Fruit fly (Drosophila melanogaster): Measurements from ENCODE around the gene CG18754.

CG18754 gene

dm6 chr3R:23700304-23700767 is 16.5 kb downstream of the CG18754 start, which contains the start of the genes CG31468 and Gba1a:
Gene CG31468, minus strand, starts transcription at chr3R:23700354.
Gene Gba1a, plus strand, starts transcription at chr3R:23700621.
- TF ChIP-seq tj (GFP tag; optimal IDR thresholded peaks at IDR 0.05) (no peak), CG7101 (tag; optimal IDR thresholded peaks at IDR 0.05) (no peak), Crg-1 (GFP tag; optimal IDR thresholded peaks at IDR 0.05) (no peak), ovo (GFP tag; optimal IDR thresholded peaks at IDR 0.05) (no peak), CG11617 (GFP tag; optimal IDR thresholded peaks at IDR 0.05) (no peak), cnc (optimal IDR thresholded peaks at IDR 0.05) (no peak), cic (GFP tag; optimal IDR thresholded peaks at IDR 0.05) (no peak), CG14711 (tag; optimal IDR thresholded peaks at IDR 0.05) (no peak), pad (GFP tag; optimal IDR thresholded peaks at IDR 0.05) (no peak), CG12768 (GFP tag; optimal IDR thresholded peaks at IDR 0.05) (no peak), Clk (GFP tag; optimal IDR thresholded peaks at IDR 0.05) (no peak), toe (GFP tag; optimal IDR thresholded peaks at IDR 0.05) (no peak), CG5204 (GFP tag; optimal IDR thresholded peaks at IDR 0.05) (no peak), bab1 (GFP tag; optimal IDR thresholded peaks at IDR 0.05) (no peak), CG1620 (GFP tag; optimal IDR thresholded peaks at IDR 0.05) (no peak), CG7045 (GFP tag; optimal IDR thresholded peaks at IDR 0.05) (no peak), Mnt (GFP tag; optimal IDR thresholded peaks at IDR 0.05) (no peak), kay (GFP tag; ENCODE audit: borderline replicate concordance) (no peak), Hr96 (GFP tag; optimal IDR thresholded peaks at IDR 0.05) (no peak), CG33017 (tag; optimal IDR thresholded peaks at IDR 0.05) (no peak)

dm6 chr3R:23702461-23702860 is 18.6 kb downstream of the CG18754 start, which contains the start of gene Qsox4:
Gene Qsox4, plus strand, starts transcription at chr3R:23702761.
- TF ChIP-seq kay (GFP tag; ENCODE audit: borderline replicate concordance), result no peak
- TF ChIP-seq CG7101 (tag; optimal IDR thresholded peaks at IDR 0.05), result no peak
- no peak for TF ChIP-seq CG1620 (GFP tag; optimal IDR thresholded peaks at IDR 0.05)

dm6 chr3R:23704383-23705033 is 20.7 kb downstream of the CG18754 start, which contains the start of gene Gba1b:
Gene Gba1b, plus strand, starts transcription at chr3R:23704804.
- TF ChIP-seq CG5204 (GFP tag; optimal IDR thresholded peaks at IDR 0.05) (no peak), cnc (optimal IDR thresholded peaks at IDR 0.05) (no peak), bab1 (GFP tag; optimal IDR thresholded peaks at IDR 0.05) (no peak), tj (GFP tag; optimal IDR thresholded peaks at IDR 0.05) (no peak), Crg-1 (GFP tag; optimal IDR thresholded peaks at IDR 0.05) (no peak), Mnt (GFP tag; optimal IDR thresholded peaks at IDR 0.05) (no peak), kay (GFP tag; ENCODE audit: borderline replicate concordance) (no peak), CG11617 (GFP tag; optimal IDR thresholded peaks at IDR 0.05) (no peak), CG14711 (tag; optimal IDR thresholded peaks at IDR 0.05) (no peak), CG7045 (GFP tag; optimal IDR thresholded peaks at IDR 0.05) (no peak), ovo (GFP tag; optimal IDR thresholded peaks at IDR 0.05) (no peak), CG12768 (GFP tag; optimal IDR thresholded peaks at IDR 0.05) (no peak), toe (GFP tag; optimal IDR thresholded peaks at IDR 0.05) (no peak), cic (GFP tag; optimal IDR thresholded peaks at IDR 0.05) (no peak), CG33017 (tag; optimal IDR thresholded peaks at IDR 0.05) (no peak), pad (GFP tag; optimal IDR thresholded peaks at IDR 0.05) (no peak), CG1620 (GFP tag; optimal IDR thresholded peaks at IDR 0.05) (no peak), Clk (GFP tag; optimal IDR thresholded peaks at IDR 0.05) (no peak), CG7101 (tag; optimal IDR thresholded peaks at IDR 0.05) (no peak), Hr96 (GFP tag; optimal IDR thresholded peaks at IDR 0.05) (no peak)

- no peak for TF ChIP-seq ovo (GFP tag; optimal IDR thresholded peaks at IDR 0.05)
- TF ChIP-seq CG7045 (GFP tag; optimal IDR thresholded peaks at IDR 0.05), result no peak
- no peak for TF ChIP-seq CG1620 (GFP tag; optimal IDR thresholded peaks at IDR 0.05)
- no peak for TF ChIP-seq Hr96 (GFP tag; optimal IDR thresholded peaks at IDR 0.05)
- no peak for TF ChIP-seq pad (GFP tag; optimal IDR thresholded peaks at IDR 0.05)
- no peak for TF ChIP-seq Crg-1 (GFP tag; optimal IDR thresholded peaks at IDR 0.05)
- TF ChIP-seq CG12768 (GFP tag; optimal IDR thresholded peaks at IDR 0.05), result no peak
Measured at dm6 chr3R:23709508-23710208, 25.8 kb downstream of the CG18754 start, which contains the start of gene CG10301. Gene CG10301, plus strand, starts transcription at chr3R:23710158.

DNA sequence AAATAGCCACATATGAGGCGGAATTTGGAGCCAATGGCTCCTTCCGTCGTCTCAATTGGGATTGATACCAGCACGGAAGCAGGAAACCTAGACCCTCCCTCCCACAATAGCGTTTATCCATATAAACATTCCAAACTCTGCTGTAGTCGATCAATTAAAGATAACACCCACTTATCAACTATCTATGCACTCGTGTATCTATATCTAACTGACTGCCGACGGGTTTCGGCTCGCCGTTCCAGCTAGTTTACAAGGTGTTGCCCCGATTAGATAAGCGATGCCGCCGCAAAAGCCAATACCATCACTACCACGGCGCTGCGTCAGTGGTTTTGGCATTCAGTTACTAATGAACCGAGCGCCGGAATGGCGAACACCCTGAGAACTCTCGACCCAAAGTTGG is 27.3 kb downstream of the CG18754 start, which contains the start of gene CG10300:
CG10300 (plus strand) TSS at position 333 of the 400 bp plus-strand sequence.
- TF ChIP-seq CG12768 (GFP tag; optimal IDR thresholded peaks at IDR 0.05) (peak; percentile 7), bab1 (GFP tag; optimal IDR thresholded peaks at IDR 0.05) (no peak), cic (GFP tag; optimal IDR thresholded peaks at IDR 0.05) (peak; percentile 53)

dm6 chr3R:23713901-23714300 is 30.0 kb downstream of the CG18754 start:
- TF ChIP-seq CG14711 (tag; optimal IDR thresholded peaks at IDR 0.05) (peak; percentile 22), CG11617 (GFP tag; optimal IDR thresholded peaks at IDR 0.05) (no peak), tj (GFP tag; optimal IDR thresholded peaks at IDR 0.05) (peak; percentile 11), CG12768 (GFP tag; optimal IDR thresholded peaks at IDR 0.05) (no peak), bab1 (GFP tag; optimal IDR thresholded peaks at IDR 0.05) (peak; percentile 4)

Data from whole organism, adult.